Worm (Caenorhabditis elegans) whole organism, L1 larva: ENCODE data around the gene clec-79.

Experiments used
- C16A3.4 ChIP-seq: fragments of 150-350 bp; optimal IDR thresholded peaks from 2 replicates; lab custom pipeline; 2014; ENCODE audit warnings: missing biosample characterization, missing genetic modification characterization
- aly-2 ChIP-seq: fragments of 150-350 bp; optimal IDR thresholded peaks from 2 replicates; lab custom pipeline; 2014; ENCODE audit warnings: missing biosample characterization, missing genetic modification characterization
- ama-1 ChIP-seq: fragments of 150-350 bp; optimal IDR thresholded peaks from 2 replicates; lab custom pipeline; 2014
- egl-27 ChIP-seq, 2 experiments: fragments of 150-350 bp in 1 of 2; sonication (generic microtip); optimal IDR thresholded peaks; 3 replicates each; lab custom pipeline; 2017 to 2018; ENCODE audit warnings: missing biosample characterization in 2 of 2, missing genetic modification characterization in 2 of 2, missing genetic modification reagents in 2 of 2
- fkh-10 ChIP-seq: sonication (generic microtip); optimal IDR thresholded peaks from 2 replicates; lab custom pipeline; 2017; ENCODE audit warnings: missing biosample characterization, missing genetic modification reagents, missing genetic modification characterization
- nhr-11 ChIP-seq: fragments of 150-350 bp; optimal IDR thresholded peaks from 2 replicates; lab custom pipeline; 2014; ENCODE audit warnings: missing biosample characterization, missing genetic modification characterization
- nhr-28 ChIP-seq: fragments of 150-350 bp; optimal IDR thresholded peaks from 2 replicates; lab custom pipeline; 2014; ENCODE audit warnings: missing biosample characterization, missing genetic modification characterization
- nhr-47 ChIP-seq: sonication (generic microtip); optimal IDR thresholded peaks from 2 replicates; lab custom pipeline; 2016; ENCODE audit warnings: mild to moderate bottlenecking, missing genetic modification characterization, moderate library complexity, missing compliant biosample characterization
- rnt-1 ChIP-seq: sonication (generic microtip); optimal IDR thresholded peaks from 2 replicates; lab custom pipeline; 2016; ENCODE audit warnings: mild to moderate bottlenecking, missing genetic modification characterization, moderate library complexity, missing compliant biosample characterization
- tbx-2 ChIP-seq: sonication (generic microtip); optimal IDR thresholded peaks from 2 replicates; lab custom pipeline; 2016; ENCODE audit warnings: missing genetic modification characterization, missing compliant biosample characterization
- zip-4 ChIP-seq: fragments of 200-800 bp; sonication (Bioruptor generic); optimal IDR thresholded peaks from 2 replicates; lab custom pipeline; 2018; ENCODE audit warnings: mild to moderate bottlenecking, missing genetic modification characterization, moderate library complexity, missing compliant biosample characterization
- ztf-11 ChIP-seq, 2 experiments: sonication (generic microtip); optimal IDR thresholded peaks; 2 replicates each; lab custom pipeline; 2016 to 2017; ENCODE audit warnings: missing genetic modification characterization in 2 of 2, missing biosample characterization in 1 of 2, missing compliant biosample characterization in 1 of 2
- ztf-4 ChIP-seq: fragments of 150-350 bp; optimal IDR thresholded peaks from 2 replicates; lab custom pipeline; 2014; ENCODE audit warnings: missing biosample characterization, missing genetic modification characterization

DNA sequence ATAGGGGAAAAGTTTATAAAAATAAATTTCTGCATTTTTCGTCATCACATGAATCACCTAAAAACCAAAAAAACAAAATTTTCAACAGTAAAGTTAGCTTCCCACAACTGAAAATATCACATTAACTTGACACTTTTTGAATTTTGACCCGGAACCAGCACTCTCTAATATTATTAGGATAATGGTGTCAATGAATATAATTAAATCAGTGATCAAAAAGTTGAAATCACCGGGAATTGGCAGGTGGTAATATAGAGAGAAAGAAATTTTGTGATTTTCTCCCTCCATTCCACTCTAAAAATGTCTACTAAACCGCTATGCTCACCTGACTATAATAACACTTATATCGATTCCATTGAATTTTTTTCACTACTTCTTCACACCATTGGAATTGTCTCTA lies 6.4 kb downstream of the clec-79 start, which contains the start of gene srh-222:
- TF ChIP-seq egl-27 (tag; optimal IDR thresholded peaks at IDR 0.05; lab: Kevin White, UChicago) (no peak), nhr-47 (tag; lab: Kevin White, UChicago) (no peak), fkh-10 (no peak), C16A3.4 (no peak), zip-4 (GFP tag; lab: Kevin White, UChicago) (no peak), aly-2 (no peak), nhr-28 (tag; lab: Kevin White, UChicago) (no peak), ztf-4 (tag; lab: Kevin White, UChicago) (no peak), ztf-11 (tag; optimal IDR thresholded peaks at IDR 0.05; lab: Kevin White, UChicago) (no peak), tbx-2 (tag; lab: Kevin White, UChicago) (no peak), nhr-11 (tag; lab: Kevin White, UChicago) (no peak), ama-1 (lab: Kevin White, UChicago) (no peak), rnt-1 (tag; lab: Kevin White, UChicago) (no peak)
